Worm (Caenorhabditis elegans): ENCODE measurements around the gene ZK1098.11.

ce11 chrIII:9513569-9513968 lies 42.8 kb upstream of the ZK1098.11 start, which contains the start of gene F55H2.8:
- TF ChIP-seq ces-1 (GFP tag; optimal IDR thresholded peaks at IDR 0.05) (no peak), nhr-77 (tag; optimal IDR thresholded peaks at IDR 0.05) (no peak), swsn-7 (tag; optimal IDR thresholded peaks at IDR 0.05) (no peak), ama-1 (optimal IDR thresholded peaks at IDR 0.05) (no peak), lin-13 (GFP tag; optimal IDR thresholded peaks at IDR 0.05) (no peak), nhr-28 (tag; optimal IDR thresholded peaks at IDR 0.05) (no peak), alr-1 (tag; optimal IDR thresholded peaks at IDR 0.05; ENCODE audit: borderline replicate concordance) (no peak), ceh-90 (tag; optimal IDR thresholded peaks at IDR 0.05) (no peak)

Measured in whole organism, L1 larva.